Worm (Caenorhabditis elegans): ENCODE measurements around the gene CD4.1.

ce11 chrV:5570433-5570832 lies 35.9 kb upstream of the CD4.1 start, which contains the start of gene glb-6:
- TF ChIP-seq ama-1 (optimal IDR thresholded peaks at IDR 0.05) = no peak
- TF ChIP-seq ztf-11 (tag; optimal IDR thresholded peaks at IDR 0.05) = no peak
- no peak for TF ChIP-seq nhr-21 (tag; optimal IDR thresholded peaks at IDR 0.05)
- TF ChIP-seq lin-13 (GFP tag; optimal IDR thresholded peaks at IDR 0.05) = no peak
- TF ChIP-seq zag-1 (tag; optimal IDR thresholded peaks at IDR 0.05) = no peak
- TF ChIP-seq aly-2 (tag; optimal IDR thresholded peaks at IDR 0.05) = no peak
- TF ChIP-seq egl-27 (tag; optimal IDR thresholded peaks at IDR 0.05) = no peak
- TF ChIP-seq ceh-16 (tag; optimal IDR thresholded peaks at IDR 0.05) = no peak
- no peak for TF ChIP-seq F13H6.1 (tag; optimal IDR thresholded peaks at IDR 0.05)
- TF ChIP-seq lsy-2 (tag; optimal IDR thresholded peaks at IDR 0.05) = no peak
- no peak for TF ChIP-seq ceh-82 (tag; optimal IDR thresholded peaks at IDR 0.05)
- TF ChIP-seq ztf-1 (GFP tag; conservative IDR thresholded peaks at IDR 0.05) = no peak
- no peak for TF ChIP-seq nhr-237 (tag; optimal IDR thresholded peaks at IDR 0.05)
